Worm (Caenorhabditis elegans) whole organism, early embryonic: ENCODE data around the gene daf-41.
A peak's percentile ranks its signal among the peaks of the same experiment; 100 is the strongest.

Experiments used
- B0310.2 ChIP-seq: sonication (generic microtip); optimal IDR thresholded peaks from 2 replicates; lab custom pipeline; 2016; ENCODE audit warnings: mild to moderate bottlenecking, missing genetic modification characterization, missing compliant biosample characterization
- F13C5.2 ChIP-seq: sonication (generic microtip); optimal IDR thresholded peaks from 2 replicates; lab custom pipeline; 2017; ENCODE audit warnings: mild to moderate bottlenecking, missing genetic modification characterization, inconsistent platforms, missing compliant biosample characterization
- aly-1 ChIP-seq: sonication (generic microtip); optimal IDR thresholded peaks from 2 replicates; lab custom pipeline; 2016; ENCODE audit warnings: missing genetic modification characterization, missing compliant biosample characterization
- ama-1 ChIP-seq: fragments of 150-350 bp; optimal IDR thresholded peaks from 2 replicates; lab custom pipeline; 2014
- ceh-13 ChIP-seq: fragments of 200-800 bp; sonication (Bioruptor generic); optimal IDR thresholded peaks from 2 replicates; lab custom pipeline; 2018; ENCODE audit warnings: mild to moderate bottlenecking, missing genetic modification characterization, missing compliant biosample characterization
- ceh-36 ChIP-seq: sonication (generic microtip); optimal IDR thresholded peaks from 2 replicates; lab custom pipeline; 2016; ENCODE audit warnings: missing genetic modification characterization, inconsistent platforms, missing compliant biosample characterization
- ets-7 ChIP-seq: sonication (generic microtip); optimal IDR thresholded peaks from 2 replicates; lab custom pipeline; 2016; ENCODE audit warnings: missing genotype, missing genetic modification characterization, missing compliant biosample characterization
- flt-1 ChIP-seq: fragments of 200-800 bp; sonication (Bioruptor generic); IDR thresholded peaks from 2 replicates; pipeline ENCODE4 v1.3.6; 2022; ENCODE audit warnings: missing genetic modification characterization, missing compliant biosample characterization
- hmbx-1 ChIP-seq: sonication (generic microtip); optimal IDR thresholded peaks from 2 replicates; lab custom pipeline; 2016; ENCODE audit warnings: mild to moderate bottlenecking, missing genetic modification characterization, missing compliant biosample characterization
- hmg-4 ChIP-seq: fragments of 200-800 bp; sonication (Bioruptor generic); optimal IDR thresholded peaks from 2 replicates; lab custom pipeline; 2018; ENCODE audit warnings: mild to moderate bottlenecking, missing genetic modification characterization, missing compliant biosample characterization
- hnd-1 ChIP-seq: sonication (generic microtip); optimal IDR thresholded peaks from 2 replicates; lab custom pipeline; 2016; ENCODE audit warnings: missing genetic modification characterization, missing compliant biosample characterization
- pes-1 ChIP-seq: fragments of 200-800 bp; sonication (Bioruptor generic); IDR thresholded peaks from 2 replicates; pipeline ENCODE4 v1.3.6; 2022; ENCODE audit warnings: missing genetic modification reagents, missing genetic modification characterization, missing compliant biosample characterization
- scrt-1 ChIP-seq: fragments of 200-800 bp; sonication (Bioruptor generic); IDR thresholded peaks from 2 replicates; pipeline ENCODE4 v1.3.6; 2022; ENCODE audit warnings: missing genetic modification characterization, missing compliant biosample characterization
- sea-1 ChIP-seq: fragments of 200-800 bp; sonication (Bioruptor generic); conservative IDR thresholded peaks from 2 replicates; pipeline ENCODE4 v1.3.6; 2022; ENCODE audit warnings: missing genetic modification characterization, missing compliant biosample characterization
- tbx-11 ChIP-seq: fragments of 200-800 bp; sonication (Bioruptor generic); IDR thresholded peaks from 2 replicates; pipeline ENCODE4 v1.3.6; 2022; ENCODE audit warnings: missing genetic modification characterization, missing compliant biosample characterization
- tbx-37 ChIP-seq: fragments of 200-800 bp; sonication (Bioruptor generic); conservative IDR thresholded peaks from 2 replicates; pipeline ENCODE4 v1.3.6; 2022; ENCODE audit warnings: missing genetic modification reagents, missing genetic modification characterization, missing compliant biosample characterization
- tra-4 ChIP-seq: sonication (generic microtip); optimal IDR thresholded peaks from 2 replicates; lab custom pipeline; 2017; ENCODE audit warnings: missing genetic modification characterization, missing compliant biosample characterization

The daf-41 gene

ce11 chrIII:5304044-5304443 is 29.5 kb upstream of the daf-41 start:
- no peak for TF ChIP-seq sea-1
- no peak for TF ChIP-seq ceh-13 (GFP tag; lab: Kevin White, UChicago)

DNA sequence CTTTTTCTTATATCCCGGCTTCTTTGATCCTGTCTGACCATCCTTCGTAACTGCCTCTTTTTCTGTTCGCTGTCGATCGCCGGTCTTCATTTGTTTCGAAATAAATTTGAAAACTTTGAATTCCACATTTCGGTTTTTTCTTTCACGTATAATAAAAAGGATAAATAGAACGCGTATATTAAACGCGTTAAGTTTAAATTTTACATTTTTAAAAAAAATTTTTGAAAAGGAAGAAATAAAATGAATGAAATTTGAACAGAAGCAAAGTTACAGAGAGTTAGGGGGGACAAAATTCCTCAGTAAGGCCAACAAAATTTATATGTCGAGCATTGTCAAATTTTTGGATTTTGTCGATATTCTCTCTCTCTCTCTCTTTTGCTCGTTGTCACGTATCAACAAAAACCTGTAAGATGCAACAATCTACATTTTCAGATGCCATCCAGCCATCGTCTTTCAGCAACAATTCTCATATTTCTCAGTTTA is 27.3 kb upstream of the daf-41 start, which contains the start of the genes T15B12.2 and F52C9.5:
Gene T15B12.2 (minus strand): TSS at position 101 of the 483 bp plus-strand sequence.
Gene F52C9.5 (plus strand): TSS at position 433 of the 483 bp plus-strand sequence.
- TF ChIP-seq scrt-1 (GFP tag; lab: Robert Waterston, UW) (no peak), F13C5.2 (tag; lab: Kevin White, UChicago) (no peak), hmbx-1 (tag; lab: Kevin White, UChicago) (no peak), aly-1 (no peak), ets-7 (no peak), flt-1 (GFP tag; lab: Robert Waterston, UW) (no peak), sea-1 (no peak), tra-4 (tag; lab: Kevin White, UChicago) (no peak), hnd-1 (tag; lab: Kevin White, UChicago) (no peak), B0310.2 (tag; lab: Kevin White, UChicago) (no peak), hmg-4 (GFP tag; lab: Kevin White, UChicago) (no peak), ama-1 (lab: Kevin White, UChicago) (no peak), tbx-37 (GFP tag; lab: Robert Waterston, UW) (no peak), tbx-11 (no peak), ceh-36 (no peak), pes-1 (no peak), ceh-13 (GFP tag; lab: Kevin White, UChicago) (no peak)

ce11 chrIII:5294867-5295266 is 20.3 kb upstream of the daf-41 start:
- peak; percentile 94 for TF ChIP-seq sea-1
- TF ChIP-seq F13C5.2 (tag; lab: Kevin White, UChicago), result peak; percentile 79
- peak; percentile 75 for TF ChIP-seq ets-7
- TF ChIP-seq hmg-4 (GFP tag; lab: Kevin White, UChicago), result peak; percentile 97
- peak; percentile 95 for TF ChIP-seq flt-1 (GFP tag; lab: Robert Waterston, UW)
- TF ChIP-seq tra-4 (tag; lab: Kevin White, UChicago), result peak; percentile 80
- peak; percentile 95 for TF ChIP-seq pes-1
- TF ChIP-seq hnd-1 (tag; lab: Kevin White, UChicago), result peak; percentile 78
- no peak for TF ChIP-seq ama-1 (lab: Kevin White, UChicago)
- peak; percentile 61 for TF ChIP-seq ceh-13 (GFP tag; lab: Kevin White, UChicago)
- TF ChIP-seq B0310.2 (tag; lab: Kevin White, UChicago), result peak; percentile 90
- peak; percentile 47 for TF ChIP-seq hmbx-1 (tag; lab: Kevin White, UChicago)
- peak; percentile 90 for TF ChIP-seq ceh-36
- TF ChIP-seq tbx-11, result peak; percentile 93
- peak; percentile 93 for TF ChIP-seq tbx-37 (GFP tag; lab: Robert Waterston, UW)
- peak; percentile 94 for TF ChIP-seq scrt-1 (GFP tag; lab: Robert Waterston, UW)
- TF ChIP-seq aly-1, result peak; percentile 92

ce11 chrIII:5294281-5294680 is 19.7 kb upstream of the daf-41 start:
- TF ChIP-seq ceh-36, result no peak
- TF ChIP-seq hmbx-1 (tag; lab: Kevin White, UChicago), result no peak
- no peak for TF ChIP-seq tra-4 (tag; lab: Kevin White, UChicago)
- no peak for TF ChIP-seq hnd-1 (tag; lab: Kevin White, UChicago)
- TF ChIP-seq tbx-11, result no peak
- TF ChIP-seq aly-1, result no peak
- TF ChIP-seq flt-1 (GFP tag; lab: Robert Waterston, UW), result no peak
- no peak for TF ChIP-seq sea-1
- TF ChIP-seq pes-1, result no peak
- no peak for TF ChIP-seq hmg-4 (GFP tag; lab: Kevin White, UChicago)
- TF ChIP-seq ceh-13 (GFP tag; lab: Kevin White, UChicago), result no peak
- TF ChIP-seq ets-7, result no peak
- no peak for TF ChIP-seq B0310.2 (tag; lab: Kevin White, UChicago)

- TF ChIP-seq hmbx-1 (tag; lab: Kevin White, UChicago) (no peak), hmg-4 (GFP tag; lab: Kevin White, UChicago) (no peak), aly-1 (no peak), B0310.2 (tag; lab: Kevin White, UChicago) (no peak), flt-1 (GFP tag; lab: Robert Waterston, UW) (no peak), scrt-1 (GFP tag; lab: Robert Waterston, UW) (no peak), sea-1 (no peak), F13C5.2 (tag; lab: Kevin White, UChicago) (no peak), pes-1 (no peak), ceh-36 (no peak), ets-7 (no peak), ama-1 (lab: Kevin White, UChicago) (no peak), tbx-37 (GFP tag; lab: Robert Waterston, UW) (no peak), ceh-13 (GFP tag; lab: Kevin White, UChicago) (no peak)
Measured at ce11 chrIII:5291281-5291680, 16.7 kb upstream of the daf-41 start.

DNA sequence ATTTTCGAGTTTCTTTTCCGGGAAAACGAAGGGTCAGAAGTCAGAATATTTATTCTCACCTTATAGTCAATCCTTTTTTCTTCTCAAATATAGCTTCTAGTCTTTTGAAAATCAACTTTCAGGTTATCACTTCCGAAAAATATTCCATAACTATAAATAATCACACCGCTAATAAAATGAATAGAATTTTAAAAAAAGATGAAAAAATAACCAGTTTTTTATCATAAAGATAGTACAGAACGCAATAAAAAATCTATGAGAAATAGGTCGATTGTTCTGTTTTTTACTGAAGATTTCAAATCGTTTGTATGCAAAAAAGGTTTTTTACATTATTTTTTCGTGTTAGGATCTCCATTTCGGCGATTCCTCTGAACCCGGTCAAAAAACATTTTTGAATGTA is 15.7 kb upstream of the daf-41 start:
- TF ChIP-seq F13C5.2 (tag; lab: Kevin White, UChicago) (no peak), scrt-1 (GFP tag; lab: Robert Waterston, UW) (no peak), hnd-1 (tag; lab: Kevin White, UChicago) (no peak), ceh-13 (GFP tag; lab: Kevin White, UChicago) (no peak), ets-7 (no peak), tbx-11 (no peak), hmg-4 (GFP tag; lab: Kevin White, UChicago) (no peak), sea-1 (no peak), aly-1 (no peak), ceh-36 (no peak), tbx-37 (GFP tag; lab: Robert Waterston, UW) (no peak), flt-1 (GFP tag; lab: Robert Waterston, UW) (no peak), pes-1 (no peak), B0310.2 (tag; lab: Kevin White, UChicago) (no peak), ama-1 (lab: Kevin White, UChicago) (no peak), tra-4 (tag; lab: Kevin White, UChicago) (no peak), hmbx-1 (tag; lab: Kevin White, UChicago) (no peak)

- no peak for TF ChIP-seq ceh-36
- no peak for TF ChIP-seq ets-7
- TF ChIP-seq ceh-13 (GFP tag; lab: Kevin White, UChicago), result no peak
- TF ChIP-seq pes-1, result no peak
- TF ChIP-seq scrt-1 (GFP tag; lab: Robert Waterston, UW), result no peak
- TF ChIP-seq aly-1, result no peak
- no peak for TF ChIP-seq tbx-37 (GFP tag; lab: Robert Waterston, UW)
- no peak for TF ChIP-seq hmbx-1 (tag; lab: Kevin White, UChicago)
- TF ChIP-seq B0310.2 (tag; lab: Kevin White, UChicago), result no peak
- TF ChIP-seq hmg-4 (GFP tag; lab: Kevin White, UChicago), result no peak
- no peak for TF ChIP-seq hnd-1 (tag; lab: Kevin White, UChicago)
- no peak for TF ChIP-seq F13C5.2 (tag; lab: Kevin White, UChicago)
- TF ChIP-seq sea-1, result no peak
Measured at ce11 chrIII:5287877-5288276, 13.3 kb upstream of the daf-41 start, which contains the start of gene T15B12.1. Gene T15B12.1 (plus strand): TSS chrIII:5288177.
